Worm (Caenorhabditis elegans) whole organism, late embryonic: ENCODE results near the gene srd-18.

ENCODE experiments used
- C08G9.2 ChIP-seq: sonication (generic microtip); optimal IDR thresholded peaks from 2 replicates; lab custom pipeline; 2016; ENCODE audit warnings: mild to moderate bottlenecking, missing genetic modification characterization, moderate library complexity, missing compliant biosample characterization
- C38D4.7 ChIP-seq: fragments of 200-800 bp; sonication (Bioruptor generic); optimal IDR thresholded peaks from 2 replicates; lab custom pipeline; 2018; ENCODE audit warnings: mild to moderate bottlenecking, missing genetic modification characterization, moderate library complexity, missing compliant biosample characterization
- F13H6.1 ChIP-seq: sonication (generic microtip); optimal IDR thresholded peaks from 2 replicates; lab custom pipeline; 2016; ENCODE audit warnings: missing genetic modification characterization, missing compliant biosample characterization
- K02D7.2 ChIP-seq: sonication (generic microtip); optimal IDR thresholded peaks from 2 replicates; lab custom pipeline; 2017; ENCODE audit warnings: mild to moderate bottlenecking, missing genetic modification characterization, missing compliant biosample characterization
- ahr-1 ChIP-seq: sonication (generic microtip); optimal IDR thresholded peaks from 2 replicates; lab custom pipeline; 2016; ENCODE audit warnings: missing genetic modification characterization, missing compliant biosample characterization
- ama-1 ChIP-seq: fragments of 150-350 bp; optimal IDR thresholded peaks from 2 replicates; lab custom pipeline; 2014
- ceh-14 ChIP-seq: sonication (generic microtip); optimal IDR thresholded peaks from 2 replicates; lab custom pipeline; 2016; ENCODE audit warnings: missing genotype, missing genetic modification characterization, missing compliant biosample characterization
- ceh-22 ChIP-seq: sonication (generic microtip); optimal IDR thresholded peaks from 2 replicates; lab custom pipeline; 2017; ENCODE audit warnings: missing biosample characterization, missing genetic modification characterization
- ceh-31 ChIP-seq: sonication (generic microtip); optimal IDR thresholded peaks from 2 replicates; lab custom pipeline; 2016; ENCODE audit warnings: missing genetic modification characterization, missing compliant biosample characterization
- ceh-34 ChIP-seq: sonication (generic microtip); optimal IDR thresholded peaks from 2 replicates; lab custom pipeline; 2016; ENCODE audit warnings: mild to moderate bottlenecking, missing genetic modification characterization, missing compliant biosample characterization
- ceh-45 ChIP-seq: fragments of 200-800 bp; sonication (Bioruptor generic); IDR thresholded peaks from 2 replicates; pipeline ENCODE4 v1.3.6; 2022; ENCODE audit warnings: missing genetic modification reagents, missing genetic modification characterization, missing compliant biosample characterization
- ceh-9 ChIP-seq: sonication (generic microtip); optimal IDR thresholded peaks from 2 replicates; lab custom pipeline; 2016; ENCODE audit warnings: mild to moderate bottlenecking, missing genetic modification characterization, inconsistent platforms, missing compliant biosample characterization
- che-1 ChIP-seq: sonication (generic microtip); optimal IDR thresholded peaks from 2 replicates; lab custom pipeline; 2016; ENCODE audit warnings: mild to moderate bottlenecking, missing genetic modification characterization, missing compliant biosample characterization
- dve-1 ChIP-seq: sonication (generic microtip); optimal IDR thresholded peaks from 2 replicates; lab custom pipeline; 2017; ENCODE audit warnings: antibody characterized with exemption, mild to moderate bottlenecking, missing genetic modification characterization, missing compliant biosample characterization
- elt-2 ChIP-seq: sonication (generic microtip); optimal IDR thresholded peaks from 2 replicates; lab custom pipeline; 2016; ENCODE audit warnings: missing genetic modification reagents, missing genetic modification characterization, missing compliant biosample characterization
- ets-4 ChIP-seq: sonication (generic microtip); optimal IDR thresholded peaks from 2 replicates; lab custom pipeline; 2016; ENCODE audit warnings: missing genetic modification characterization, missing compliant biosample characterization
- eyg-1 ChIP-seq: sonication (generic microtip); optimal IDR thresholded peaks from 2 replicates; lab custom pipeline; 2016; ENCODE audit warnings: missing genotype, missing genetic modification characterization, missing compliant biosample characterization
- fax-1 ChIP-seq: sonication (generic microtip); optimal IDR thresholded peaks from 2 replicates; lab custom pipeline; 2016; ENCODE audit warnings: missing genotype, missing genetic modification characterization, missing compliant biosample characterization
- fkh-10 ChIP-seq: fragments of 150-350 bp; optimal IDR thresholded peaks from 2 replicates; lab custom pipeline; 2014; ENCODE audit warnings: missing biosample characterization, missing genetic modification reagents, missing genetic modification characterization
- fkh-6 ChIP-seq: sonication (generic microtip); optimal IDR thresholded peaks from 2 replicates; lab custom pipeline; 2016; ENCODE audit warnings: missing genetic modification characterization, missing compliant biosample characterization
- hlh-13 ChIP-seq: fragments of 200-800 bp; sonication (Bioruptor generic); optimal IDR thresholded peaks from 2 replicates; lab custom pipeline; 2018; ENCODE audit warnings: mild to moderate bottlenecking, missing genetic modification characterization, missing compliant biosample characterization
- hlh-15 ChIP-seq: sonication (generic microtip); optimal IDR thresholded peaks from 2 replicates; lab custom pipeline; 2016; ENCODE audit warnings: missing genetic modification characterization, missing compliant biosample characterization
- hlh-6 ChIP-seq: sonication (generic microtip); optimal IDR thresholded peaks from 2 replicates; lab custom pipeline; 2016; ENCODE audit warnings: missing genotype, missing genetic modification characterization, missing compliant biosample characterization
- hlh-8 ChIP-seq: sonication (generic microtip); optimal IDR thresholded peaks from 2 replicates; lab custom pipeline; 2016; ENCODE audit warnings: missing genotype, missing genetic modification characterization, missing compliant biosample characterization
- lim-6 ChIP-seq: sonication (generic microtip); optimal IDR thresholded peaks from 2 replicates; lab custom pipeline; 2016; ENCODE audit warnings: missing genetic modification characterization, missing compliant biosample characterization
- lin-11 ChIP-seq: fragments of 200-800 bp; sonication (Bioruptor generic); optimal IDR thresholded peaks from 2 replicates; lab custom pipeline; 2018; ENCODE audit warnings: mild to moderate bottlenecking, missing genetic modification characterization, missing compliant biosample characterization
- mec-3 ChIP-seq: sonication (generic microtip); optimal IDR thresholded peaks from 2 replicates; lab custom pipeline; 2016; ENCODE audit warnings: borderline replicate concordance, missing genetic modification characterization, missing compliant biosample characterization
- nfya-1 ChIP-seq: sonication (generic microtip); optimal IDR thresholded peaks from 2 replicates; lab custom pipeline; 2017; ENCODE audit warnings: missing genetic modification characterization, mild to moderate bottlenecking, missing compliant biosample characterization, antibody characterized with exemption, moderate library complexity
- nhr-11 ChIP-seq: fragments of 150-350 bp; optimal IDR thresholded peaks from 2 replicates; lab custom pipeline; 2014; ENCODE audit warnings: missing biosample characterization, missing genetic modification characterization
- pax-1 ChIP-seq: fragments of 150-350 bp; optimal IDR thresholded peaks from 2 replicates; lab custom pipeline; 2014; ENCODE audit warnings: missing biosample characterization, missing genetic modification characterization
- pha-2 ChIP-seq: sonication (generic microtip); optimal IDR thresholded peaks from 2 replicates; lab custom pipeline; 2017; ENCODE audit warnings: mild to moderate bottlenecking, missing genetic modification characterization, missing compliant biosample characterization
- pha-4 ChIP-seq: fragments of 150-350 bp; optimal IDR thresholded peaks from 2 replicates; lab custom pipeline; 2018; ENCODE audit warnings: missing biosample characterization, missing genetic modification reagents, missing genetic modification characterization
- pqm-1 ChIP-seq: sonication (generic microtip); optimal IDR thresholded peaks from 2 replicates; lab custom pipeline; 2016; ENCODE audit warnings: missing genetic modification characterization, missing compliant biosample characterization
- pros-1 ChIP-seq: fragments of 150-350 bp; optimal IDR thresholded peaks from 2 replicates; lab custom pipeline; 2014; ENCODE audit warnings: missing biosample characterization, missing genetic modification reagents, missing genetic modification characterization
- rnt-1 ChIP-seq: sonication (generic microtip); optimal IDR thresholded peaks from 2 replicates; lab custom pipeline; 2016; ENCODE audit warnings: missing genetic modification characterization, missing compliant biosample characterization
- sdc-2 ChIP-seq: sonication (generic microtip); optimal IDR thresholded peaks from 2 replicates; lab custom pipeline; 2016; ENCODE audit warnings: missing genotype, missing genetic modification characterization, missing compliant biosample characterization
- tbx-2 ChIP-seq: sonication (generic microtip); optimal IDR thresholded peaks from 2 replicates; lab custom pipeline; 2016; ENCODE audit warnings: missing genetic modification characterization, missing compliant biosample characterization
- tbx-7 ChIP-seq: sonication (generic microtip); optimal IDR thresholded peaks from 2 replicates; lab custom pipeline; 2016; ENCODE audit warnings: missing genotype, missing genetic modification characterization, missing compliant biosample characterization
- ttx-3 ChIP-seq: sonication (generic microtip); optimal IDR thresholded peaks from 2 replicates; lab custom pipeline; 2016; ENCODE audit warnings: missing genetic modification reagents, missing genetic modification characterization, missing compliant biosample characterization
- unc-55 ChIP-seq: sonication (generic microtip); optimal IDR thresholded peaks from 2 replicates; lab custom pipeline; 2017; ENCODE audit warnings: missing biosample characterization, missing genetic modification reagents, missing genetic modification characterization
- unc-86 ChIP-seq: sonication (generic microtip); optimal IDR thresholded peaks from 2 replicates; lab custom pipeline; 2016; ENCODE audit warnings: missing genetic modification characterization, missing compliant biosample characterization
- zip-5 ChIP-seq: sonication (generic microtip); optimal IDR thresholded peaks from 2 replicates; lab custom pipeline; 2016; ENCODE audit warnings: missing genetic modification characterization, missing compliant biosample characterization
- ztf-16 ChIP-seq: sonication (generic microtip); optimal IDR thresholded peaks from 2 replicates; lab custom pipeline; 2017; ENCODE audit warnings: missing genetic modification characterization, missing compliant biosample characterization

Gene srd-18

DNA sequence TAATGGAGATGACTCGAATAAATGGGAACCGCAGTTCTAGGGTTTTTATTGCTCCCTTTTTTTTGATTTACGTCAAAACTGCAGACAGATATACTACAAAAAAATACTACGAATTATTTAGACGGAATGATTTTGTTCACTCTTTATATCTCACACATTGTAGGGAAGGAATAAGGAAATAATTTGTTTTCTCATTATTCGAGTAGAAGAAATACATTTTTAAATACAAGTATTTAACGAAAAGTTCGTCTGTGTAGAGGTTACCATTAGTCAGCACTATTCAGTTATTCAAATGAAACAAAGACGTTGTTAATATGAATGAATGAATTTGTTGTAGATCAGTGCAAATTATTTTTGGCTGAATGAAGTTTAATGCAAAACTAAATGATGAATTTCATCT, at the start of gene srd-18:
srd-18 (minus strand) TSS at position 101 of the 400 bp plus-strand sequence.
- TF ChIP-seq pqm-1 (tag; lab: Kevin White, UChicago), result no peak
- no peak for TF ChIP-seq pha-4 (tag; lab: Kevin White, UChicago)
- TF ChIP-seq hlh-13 (GFP tag; lab: Kevin White, UChicago), result no peak
- TF ChIP-seq sdc-2 (tag; lab: Kevin White, UChicago), result no peak
- no peak for TF ChIP-seq pax-1 (tag; lab: Kevin White, UChicago)
- no peak for TF ChIP-seq tbx-7
- TF ChIP-seq, all 69 proteins: peak for 0

DNA sequence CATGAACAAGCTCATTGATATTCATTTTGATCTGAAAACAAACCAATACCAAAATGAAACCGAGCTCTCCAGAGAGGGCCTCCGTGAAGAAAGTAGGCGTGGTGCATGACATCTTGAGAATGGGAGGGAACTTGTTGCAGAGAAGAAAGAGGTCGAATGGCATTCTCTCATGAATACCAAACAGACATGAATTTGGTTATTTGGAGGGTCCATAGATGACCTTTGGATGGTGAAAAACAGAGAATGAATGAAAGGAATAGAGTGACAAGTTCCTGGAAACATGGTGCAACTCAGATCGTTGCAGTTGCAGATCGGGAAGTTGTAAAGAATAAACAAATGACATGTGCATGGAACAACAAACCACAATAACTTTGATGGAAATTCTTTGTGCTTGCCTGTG, 49.7 kb upstream of the srd-18 start, which contains the start of gene T10G3.8:
T10G3.8 (minus strand) TSS at position 101 of the 400 bp plus-strand sequence.
- TF ChIP-seq ztf-16 (tag; lab: Kevin White, UChicago), result no peak
- TF ChIP-seq ceh-31, result no peak
- no peak for TF ChIP-seq unc-86 (tag; lab: Kevin White, UChicago)
- TF ChIP-seq dve-1 (tag; lab: Kevin White, UChicago), result no peak
- no peak for TF ChIP-seq F13H6.1 (tag; lab: Kevin White, UChicago)
- TF ChIP-seq fax-1 (tag; lab: Kevin White, UChicago), result no peak
- no peak for TF ChIP-seq C38D4.7 (GFP tag; lab: Kevin White, UChicago)
- no peak for TF ChIP-seq ama-1
- no peak for TF ChIP-seq hlh-15 (tag; lab: Kevin White, UChicago)
- TF ChIP-seq hlh-6, result no peak
- TF ChIP-seq pha-4 (tag; lab: Kevin White, UChicago), result no peak
- TF ChIP-seq C08G9.2 (tag; lab: Kevin White, UChicago), result no peak

DNA sequence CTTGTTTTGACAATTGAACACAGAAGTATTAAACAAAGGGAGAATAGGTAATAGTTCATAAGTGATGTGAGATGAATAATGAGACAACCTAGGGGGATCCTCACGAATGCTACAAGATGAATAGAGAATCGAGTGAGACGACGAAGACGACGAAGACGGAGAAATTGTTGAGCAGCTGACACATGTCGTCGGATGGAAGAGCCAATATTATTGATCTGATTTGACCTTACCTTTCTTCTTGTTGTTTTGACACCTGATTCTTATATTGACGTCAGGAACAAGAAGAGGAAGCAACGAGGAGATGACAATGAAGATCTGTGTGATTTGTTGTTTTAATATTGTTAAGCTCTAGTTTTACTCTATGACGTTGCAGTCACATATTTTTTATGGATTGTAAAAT, 46.8 kb upstream of the srd-18 start, which contains the start of gene T10G3.1:
T10G3.1 (minus strand) TSS at position 213 of the 400 bp plus-strand sequence.
- TF ChIP-seq hlh-13 (GFP tag; lab: Kevin White, UChicago) (no peak), unc-55 (GFP tag; lab: Kevin White, UChicago) (peak; percentile 76)

DNA sequence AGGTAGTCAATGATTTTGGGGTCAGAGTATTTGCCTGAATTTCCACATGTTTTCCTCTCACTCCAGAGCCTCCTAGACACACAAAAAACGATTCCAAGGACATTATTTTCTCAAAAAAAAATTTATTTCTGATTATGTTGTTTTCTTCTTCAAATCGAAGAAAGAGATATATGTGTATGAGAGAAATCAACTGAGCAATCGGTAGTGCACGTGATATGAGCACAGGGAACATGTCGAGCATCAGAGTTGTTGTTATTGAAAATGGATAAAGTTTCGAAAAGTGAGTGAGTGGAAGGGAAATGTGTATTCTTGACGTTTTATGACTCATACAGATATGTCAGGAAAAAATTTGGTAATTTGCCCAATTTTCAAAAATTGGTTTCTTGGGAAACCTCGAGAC, 45.4 kb upstream of the srd-18 start:
- TF ChIP-seq lin-11 (tag; lab: Kevin White, UChicago), result no peak
- TF ChIP-seq ceh-31, result no peak
- no peak for TF ChIP-seq F13H6.1 (tag; lab: Kevin White, UChicago)
- no peak for TF ChIP-seq pax-1 (tag; lab: Kevin White, UChicago)
- TF ChIP-seq fkh-10 (GFP tag; lab: Kevin White, UChicago), result no peak
- no peak for TF ChIP-seq fkh-6 (tag; lab: Kevin White, UChicago)
- no peak for TF ChIP-seq K02D7.2 (tag; lab: Kevin White, UChicago)
- no peak for TF ChIP-seq che-1 (tag; lab: Kevin White, UChicago)
- no peak for TF ChIP-seq pros-1 (tag; lab: Kevin White, UChicago)
- TF ChIP-seq, all 69 proteins: peak for 0

DNA sequence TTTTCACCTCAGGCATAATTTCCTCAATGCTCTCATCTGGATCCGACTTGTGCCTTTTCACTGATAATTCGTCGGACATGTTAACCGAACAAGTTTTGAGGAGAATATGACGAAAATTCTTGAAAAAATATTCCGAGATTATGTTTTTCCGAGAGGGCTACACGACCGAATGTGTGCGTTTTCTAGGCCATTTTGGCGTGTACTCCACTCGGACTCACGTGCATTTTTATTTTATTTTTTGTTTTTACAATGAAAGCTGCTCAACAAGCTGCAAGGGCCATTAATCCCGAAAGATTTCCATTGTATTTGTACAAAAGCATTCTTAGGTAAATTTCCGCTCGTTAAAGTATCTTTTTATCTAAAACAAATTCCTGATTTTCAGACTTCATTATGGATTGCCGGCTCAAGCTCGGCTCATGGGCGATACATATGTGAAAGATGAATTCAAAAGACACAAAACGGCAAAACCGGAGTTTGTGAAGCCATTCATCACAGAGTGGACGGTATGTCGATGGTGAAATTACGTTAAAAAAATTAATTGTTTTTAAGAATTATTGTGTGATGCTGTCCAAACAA, 41.6 kb upstream of the srd-18 start, which contains the start of the genes F25H9.6 and F25H9.7:
F25H9.6 (minus strand) TSS at position 172 of the 576 bp plus-strand sequence.
F25H9.7 (plus strand) TSS at position 187 of the 576 bp plus-strand sequence.
- TF ChIP-seq hlh-6, result peak; percentile 52
- TF ChIP-seq nfya-1 (tag; lab: Kevin White, UChicago), result peak; percentile 12
- peak; percentile 76 for TF ChIP-seq ceh-14 (tag; lab: Kevin White, UChicago)
- TF ChIP-seq F13H6.1 (tag; lab: Kevin White, UChicago), result peak; percentile 80
- no peak for TF ChIP-seq ceh-22
- TF ChIP-seq mec-3 (tag; lab: Kevin White, UChicago), result peak; percentile 92
- TF ChIP-seq C08G9.2 (tag; lab: Kevin White, UChicago), result peak; percentile 98
- TF ChIP-seq unc-86 (tag; lab: Kevin White, UChicago), result peak; percentile 54
- TF ChIP-seq tbx-2 (tag; lab: Kevin White, UChicago), result peak; percentile 95
- TF ChIP-seq pha-2, result no peak
- TF ChIP-seq rnt-1, result peak; percentile 88
- TF ChIP-seq fkh-6 (tag; lab: Kevin White, UChicago), result peak; percentile 76
- peak; percentile 96 for TF ChIP-seq ets-4 (tag; lab: Kevin White, UChicago)
- peak; percentile 28 for TF ChIP-seq ttx-3 (tag; lab: Kevin White, UChicago)
- peak; percentile 86 for TF ChIP-seq lim-6 (tag; lab: Kevin White, UChicago)
- peak; percentile 79 for TF ChIP-seq fax-1 (tag; lab: Kevin White, UChicago)
- TF ChIP-seq elt-2 (tag; lab: Kevin White, UChicago), result peak; percentile 64
- TF ChIP-seq ceh-34, result peak; percentile 62
- peak; percentile 97 for TF ChIP-seq tbx-7
- no peak for TF ChIP-seq nhr-11 (tag; lab: Kevin White, UChicago)
- peak; percentile 41 for TF ChIP-seq sdc-2 (tag; lab: Kevin White, UChicago)
- TF ChIP-seq hlh-8, result peak; percentile 92
- no peak for TF ChIP-seq ceh-45
- peak; percentile 91 for TF ChIP-seq zip-5
- TF ChIP-seq eyg-1 (tag; lab: Kevin White, UChicago), result peak; percentile 56
- peak; percentile 53 for TF ChIP-seq ahr-1 (tag; lab: Kevin White, UChicago)
- no peak for TF ChIP-seq ceh-9
- TF ChIP-seq pqm-1 (tag; lab: Kevin White, UChicago), result peak; percentile 40
